Worm (Caenorhabditis elegans) whole organism, L4 larva: ENCODE measurements around the gene csb-1.

ENCODE experiments used
- D1046.2 ChIP-seq: fragments of 200-800 bp; sonication (Bioruptor generic); IDR thresholded peaks from 2 replicates; pipeline ENCODE4 v1.3.6; 2022; ENCODE audit warnings: missing genetic modification characterization, missing compliant biosample characterization
- F26F4.8 ChIP-seq: fragments of 200-800 bp; sonication (Bioruptor generic); conservative IDR thresholded peaks from 2 replicates; pipeline ENCODE4 v1.3.6; 2022; ENCODE audit warnings: missing genetic modification characterization, missing compliant biosample characterization
- F37D6.2 ChIP-seq: sonication (generic microtip); optimal IDR thresholded peaks from 2 replicates; lab custom pipeline; 2016; ENCODE audit warnings: mild to moderate bottlenecking, missing genetic modification characterization, missing compliant biosample characterization
- F44E2.7 ChIP-seq: fragments of 200-800 bp; sonication (Bioruptor generic); IDR thresholded peaks from 2 replicates; pipeline ENCODE4 v2.1.2; 2022; ENCODE audit warnings: missing genetic modification characterization, missing compliant biosample characterization
- F49E8.2 ChIP-seq: sonication (generic microtip); optimal IDR thresholded peaks from 2 replicates; lab custom pipeline; 2016; ENCODE audit warnings: missing compliant biosample characterization, mild to moderate bottlenecking, missing genetic modification characterization, borderline replicate concordance
- R02D3.7 ChIP-seq: fragments of 150-350 bp; sonication (generic microtip); optimal IDR thresholded peaks from 3 replicates; lab custom pipeline; 2014; ENCODE audit warnings: missing biosample characterization, missing genetic modification characterization
- T26A8.4 ChIP-seq: fragments of 200-800 bp; sonication (Bioruptor generic); IDR thresholded peaks from 2 replicates; pipeline ENCODE4 v1.3.6; 2022; ENCODE audit warnings: missing genetic modification characterization, missing compliant biosample characterization
- Y75B8A.6 ChIP-seq: fragments of 200-800 bp; sonication (Bioruptor generic); IDR thresholded peaks from 2 replicates; pipeline ENCODE4 v1.3.6; 2022; ENCODE audit warnings: missing genetic modification reagents, missing genetic modification characterization, missing compliant biosample characterization
- ZK337.2 ChIP-seq: fragments of 200-800 bp; sonication (Bioruptor generic); IDR thresholded peaks from 2 replicates; pipeline ENCODE4 v1.3.6; 2022; ENCODE audit warnings: missing genetic modification reagents, missing genetic modification characterization, missing compliant biosample characterization
- aha-1 ChIP-seq: fragments of 150-350 bp; peaks from one replicate; lab custom pipeline; 2014; ENCODE audit warnings: missing biosample characterization, missing genetic modification characterization
- aly-2 ChIP-seq: sonication (generic microtip); optimal IDR thresholded peaks from 2 replicates; lab custom pipeline; 2018; ENCODE audit warnings: missing biosample characterization, missing genetic modification characterization
- arid-1 ChIP-seq: fragments of 200-800 bp; sonication (Bioruptor generic); conservative IDR thresholded peaks from 2 replicates; pipeline ENCODE4 v1.3.6; 2022; ENCODE audit warnings: missing genetic modification reagents, missing genetic modification characterization, missing compliant biosample characterization
- ceh-44 ChIP-seq: fragments of 200-800 bp; sonication (Bioruptor generic); IDR thresholded peaks from 2 replicates; pipeline ENCODE4 v1.3.6; 2022; ENCODE audit warnings: missing genetic modification reagents, missing genetic modification characterization, missing compliant biosample characterization
- ceh-62 ChIP-seq: sonication (generic microtip); optimal IDR thresholded peaks from 2 replicates; lab custom pipeline; 2017; ENCODE audit warnings: missing biosample characterization, missing genetic modification characterization
- ceh-82 ChIP-seq: sonication (generic microtip); optimal IDR thresholded peaks from 2 replicates; lab custom pipeline; 2017; ENCODE audit warnings: missing biosample characterization, missing genetic modification characterization
- daf-16 ChIP-seq, 3 experiments: sonication (generic microtip); optimal IDR thresholded peaks; 2 replicates each; lab custom pipeline; 2016 to 2017; ENCODE audit warnings: missing genetic modification characterization in 3 of 3, missing genetic modification reagents in 3 of 3, mild to moderate bottlenecking in 2 of 3, missing compliant biosample characterization in 2 of 3, missing biosample characterization in 1 of 3, moderate library complexity in 1 of 3
- daf-8 ChIP-seq: fragments of 200-800 bp; sonication (Bioruptor generic); IDR thresholded peaks from 2 replicates; pipeline ENCODE4 v1.3.6; 2022; ENCODE audit warnings: missing genetic modification characterization, missing compliant biosample characterization
- dmd-9 ChIP-seq: fragments of 200-800 bp; sonication (Bioruptor generic); IDR thresholded peaks from 2 replicates; pipeline ENCODE4 v1.3.6; 2022; ENCODE audit warnings: missing genetic modification reagents, missing genetic modification characterization, missing compliant biosample characterization
- dpl-1 ChIP-seq: fragments of 150-350 bp; optimal IDR thresholded peaks from 2 replicates; lab custom pipeline; 2014; ENCODE audit warnings: missing biosample characterization, missing genetic modification reagents, missing genetic modification characterization
- duxl-1 ChIP-seq: sonication (generic microtip); optimal IDR thresholded peaks from 2 replicates; lab custom pipeline; 2016; ENCODE audit warnings: mild to moderate bottlenecking, missing genetic modification characterization, moderate library complexity, missing compliant biosample characterization; ENCODE audit not compliant: poor library complexity
- dve-1 ChIP-seq: sonication (generic microtip); optimal IDR thresholded peaks from 2 replicates; lab custom pipeline; 2017; ENCODE audit warnings: antibody characterized with exemption, mild to moderate bottlenecking, missing genetic modification characterization, missing compliant biosample characterization; ENCODE audit not compliant: insufficient read depth
- egl-27 ChIP-seq: sonication (generic microtip); optimal IDR thresholded peaks from 3 replicates; lab custom pipeline; 2017; ENCODE audit warnings: missing biosample characterization, missing genetic modification reagents, missing genetic modification characterization
- fkh-10 ChIP-seq: fragments of 150-350 bp; optimal IDR thresholded peaks from 2 replicates; lab custom pipeline; 2014; ENCODE audit warnings: missing biosample characterization, missing genetic modification reagents, missing genetic modification characterization
- gei-8 ChIP-seq: fragments of 200-800 bp; sonication (Bioruptor generic); optimal IDR thresholded peaks from 2 replicates; lab custom pipeline; 2018; ENCODE audit warnings: mild to moderate bottlenecking, missing genetic modification characterization, missing compliant biosample characterization
- hif-1 ChIP-seq, 2 experiments: sonication (generic microtip); optimal IDR thresholded peaks; 2 replicates each; lab custom pipeline; 2016 to 2017; ENCODE audit warnings: missing compliant biosample characterization in 2 of 2, missing genetic modification characterization in 2 of 2, missing genetic modification reagents in 2 of 2, missing genotype in 2 of 2, mild to moderate bottlenecking in 1 of 2
- jun-1 ChIP-seq: fragments of 150-350 bp; optimal IDR thresholded peaks from 2 replicates; lab custom pipeline; 2014; ENCODE audit warnings: missing biosample characterization, missing genetic modification reagents, missing genetic modification characterization
- lin-15B ChIP-seq: fragments of 150-350 bp; sonication (generic microtip); optimal IDR thresholded peaks from 3 replicates; lab custom pipeline; 2014; ENCODE audit warnings: missing biosample characterization, missing genetic modification characterization
- lin-29 ChIP-seq: fragments of 200-800 bp; sonication (Bioruptor generic); IDR thresholded peaks from 2 replicates; pipeline ENCODE4 v1.3.6; 2022; ENCODE audit warnings: missing genetic modification reagents, missing genetic modification characterization, missing compliant biosample characterization
- lin-38 ChIP-seq: fragments of 200-800 bp; sonication (Bioruptor generic); IDR thresholded peaks from 2 replicates; pipeline ENCODE4 v1.3.6; 2022; ENCODE audit warnings: missing genetic modification reagents, missing genetic modification characterization, missing compliant biosample characterization
- lin-39 ChIP-seq: fragments of 150-350 bp; optimal IDR thresholded peaks from 2 replicates; lab custom pipeline; 2014; ENCODE audit warnings: missing biosample characterization, missing genetic modification reagents, missing genetic modification characterization
- madf-9 ChIP-seq: fragments of 200-800 bp; sonication (Bioruptor generic); conservative IDR thresholded peaks from 2 replicates; pipeline ENCODE4 v1.3.6; 2022; ENCODE audit warnings: missing genetic modification reagents, missing genetic modification characterization, missing compliant biosample characterization
- mep-1 ChIP-seq: fragments of 150-350 bp; sonication (generic microtip); optimal IDR thresholded peaks from 3 replicates; lab custom pipeline; 2014; ENCODE audit warnings: missing biosample characterization, missing genetic modification characterization
- mes-2 ChIP-seq: sonication (generic microtip); optimal IDR thresholded peaks from 2 replicates; lab custom pipeline; 2016; ENCODE audit warnings: missing genotype, mild to moderate bottlenecking, missing genetic modification characterization, missing compliant biosample characterization; ENCODE audit not compliant: poor library complexity, severe bottlenecking
- nhr-10 ChIP-seq: fragments of 150-350 bp; optimal IDR thresholded peaks from 2 replicates; lab custom pipeline; 2014; ENCODE audit warnings: missing biosample characterization, missing genetic modification characterization
- nhr-237 ChIP-seq: sonication (generic microtip); optimal IDR thresholded peaks from 2 replicates; lab custom pipeline; 2017; ENCODE audit warnings: missing biosample characterization, missing genetic modification characterization
- nhr-28 ChIP-seq: fragments of 150-350 bp; optimal IDR thresholded peaks from 2 replicates; lab custom pipeline; 2014; ENCODE audit warnings: missing biosample characterization, missing genetic modification characterization
- nhr-41 ChIP-seq: fragments of 200-800 bp; sonication (Bioruptor generic); IDR thresholded peaks from 2 replicates; pipeline ENCODE4 v1.3.6; 2022; ENCODE audit warnings: missing genetic modification reagents, missing genetic modification characterization, missing compliant biosample characterization
- nhr-42 ChIP-seq: fragments of 200-800 bp; sonication (Bioruptor generic); IDR thresholded peaks from 2 replicates; pipeline ENCODE4 v1.3.6; 2022; ENCODE audit warnings: missing genetic modification characterization, missing compliant biosample characterization
- nhr-48 ChIP-seq: sonication (generic microtip); optimal IDR thresholded peaks from 2 replicates; lab custom pipeline; 2016; ENCODE audit warnings: mild to moderate bottlenecking, missing genetic modification characterization, missing compliant biosample characterization
- nhr-77 ChIP-seq: fragments of 150-350 bp; optimal IDR thresholded peaks from 2 replicates; lab custom pipeline; 2014; ENCODE audit warnings: missing biosample characterization, missing genetic modification characterization
- pha-4 ChIP-seq, 2 experiments: fragments of 150-350 bp in 1 of 2; fragments of 200-800 bp in 1 of 2; sonication (Bioruptor generic) in 1 of 2; IDR thresholded peaks in 1 of 2; optimal IDR thresholded peaks in 1 of 2; 2 replicates each; pipeline versions ENCODE4 v1.3.6 to Lab custom; 2014 to 2022; ENCODE audit warnings: missing genetic modification characterization in 2 of 2, missing genetic modification reagents in 2 of 2, missing biosample characterization in 1 of 2, missing compliant biosample characterization in 1 of 2
- pqm-1 ChIP-seq: sonication (generic microtip); optimal IDR thresholded peaks from 2 replicates; lab custom pipeline; 2017; ENCODE audit warnings: missing biosample characterization, missing genetic modification characterization
- saeg-2 ChIP-seq: fragments of 200-800 bp; sonication (Bioruptor generic); IDR thresholded peaks from 2 replicates; pipeline ENCODE4 v1.3.6; 2022; ENCODE audit warnings: missing genetic modification reagents, missing genetic modification characterization, missing compliant biosample characterization
- skn-1 ChIP-seq: fragments of 150-350 bp; optimal IDR thresholded peaks from 2 replicates; lab custom pipeline; 2014; ENCODE audit warnings: missing biosample characterization, missing genetic modification characterization
- spr-1 ChIP-seq: sonication (generic microtip); optimal IDR thresholded peaks from 2 replicates; lab custom pipeline; 2016; ENCODE audit warnings: mild to moderate bottlenecking, missing genetic modification characterization, missing compliant biosample characterization
- tag-97 ChIP-seq: fragments of 200-800 bp; sonication (Bioruptor generic); IDR thresholded peaks from 2 replicates; pipeline ENCODE4 v1.3.6; 2022; ENCODE audit warnings: missing genetic modification characterization, missing compliant biosample characterization
- unc-62 ChIP-seq, 3 experiments: fragments of 150-350 bp in 1 of 3; sonication (generic microtip); optimal IDR thresholded peaks in 2 of 3; peaks in 1 of 3; 1 replicate in 1 of 3; 2 replicates in 2 of 3; lab custom pipeline; 2014 to 2017; ENCODE audit warnings: missing biosample characterization in 3 of 3, missing genetic modification characterization in 3 of 3, missing genetic modification reagents in 3 of 3, missing genotype in 1 of 3
- vab-7 ChIP-seq: fragments of 200-800 bp; sonication (Bioruptor generic); IDR thresholded peaks from 2 replicates; pipeline ENCODE4 v1.3.6; 2022; ENCODE audit warnings: missing genetic modification reagents, missing genetic modification characterization, missing compliant biosample characterization
- ztf-11 ChIP-seq: fragments of 150-350 bp; optimal IDR thresholded peaks from 2 replicates; lab custom pipeline; 2014; ENCODE audit warnings: missing biosample characterization, missing genetic modification characterization

Gene csb-1

DNA sequence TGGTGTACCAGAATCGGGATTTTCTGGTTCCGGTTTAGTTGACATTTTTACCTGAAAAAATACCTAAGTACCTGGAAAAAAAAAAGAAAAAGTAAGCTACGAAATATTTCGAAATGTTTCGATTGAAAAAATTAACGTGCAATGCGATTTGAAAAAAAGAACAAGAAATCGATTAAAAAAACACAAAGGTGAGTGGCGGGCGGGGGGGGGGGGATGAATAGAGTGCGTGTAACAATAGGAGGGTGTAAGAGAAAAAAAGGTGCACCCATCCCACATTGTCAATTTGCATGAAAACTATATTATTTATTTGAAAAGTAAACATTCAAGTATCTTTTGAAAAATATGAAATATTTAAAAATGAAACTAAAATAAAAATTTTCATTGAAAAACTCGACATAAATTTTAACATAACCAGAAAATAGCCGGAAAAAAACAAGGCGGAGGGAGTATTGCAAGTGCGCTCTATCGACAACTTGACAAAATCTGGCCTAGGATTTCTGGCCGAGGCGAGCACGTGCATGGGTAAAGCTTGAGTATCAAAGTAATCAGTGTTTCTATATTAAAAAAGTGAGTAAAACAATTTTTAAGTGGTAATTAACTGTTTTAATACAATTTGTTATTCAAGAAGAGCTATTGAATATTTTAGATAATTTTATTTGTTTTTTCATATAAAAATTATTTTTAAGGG is at the start of gene csb-1, which contains the start of gene F53H4.4 (continued):
- TF ChIP-seq nhr-28 (peak; percentile 71), egl-27 (no peak), vab-7 (GFP tag; lab: Robert Waterston, UW) (peak; percentile 15; the same call in 1 of the 2 replicates), Y75B8A.6 (GFP tag; lab: Robert Waterston, UW) (no peak), arid-1 (no peak), nhr-77 (tag; lab: Kevin White, UChicago) (peak; percentile 85), dve-1 (tag; lab: Kevin White, UChicago) (peak; percentile 87), daf-8 (GFP tag; lab: Robert Waterston, UW) (no peak), D1046.2 (GFP tag; lab: Robert Waterston, UW) (no peak), nhr-42 (GFP tag; lab: Robert Waterston, UW) (no peak), pqm-1 (tag; lab: Kevin White, UChicago) (peak; percentile 50), fkh-10 (GFP tag; lab: Kevin White, UChicago) (no peak), nhr-41 (GFP tag; lab: Robert Waterston, UW) (no peak), lin-39 (tag; lab: Kevin White, UChicago) (no peak), lin-38 (GFP tag; lab: Robert Waterston, UW) (peak; percentile 96), aha-1 (tag; lab: Kevin White, UChicago) (peak; percentile 89), ceh-82 (tag; lab: Kevin White, UChicago) (no peak), spr-1 (peak; percentile 10), nhr-237 (tag; lab: Kevin White, UChicago) (no peak), unc-62 (GFP tag; optimal IDR thresholded peaks at IDR 0.05 in 1 of 2; lab: Kevin White, UChicago) (no peak), unc-62 (tag; optimal IDR thresholded peaks at IDR 0.05; lab: Kevin White, UChicago) (no peak), mep-1 (tag; lab: Kevin White, UChicago) (peak; percentile 91), dpl-1 (GFP tag; lab: Kevin White, UChicago) (peak; percentile 71), aly-2 (tag; lab: Kevin White, UChicago) (no peak), saeg-2 (GFP tag; lab: Robert Waterston, UW) (no peak), hif-1 (tag; optimal IDR thresholded peaks at IDR 0.05; lab: Kevin White, UChicago) (peak in 1 of 2 experiments; percentile 79), R02D3.7 (no peak), F26F4.8 (GFP tag; lab: Robert Waterston, UW) (no peak), jun-1 (no peak), madf-9 (no peak), nhr-48 (tag; lab: Kevin White, UChicago) (peak; percentile 10), F49E8.2 (tag; lab: Kevin White, UChicago) (no peak), tag-97 (no peak), F44E2.7 (GFP tag; lab: Robert Waterston, UW) (no peak), pha-4 (GFP tag; IDR thresholded peaks at IDR 0.05; lab: Robert Waterston, UW) (no peak), pha-4 (tag; optimal IDR thresholded peaks at IDR 0.05; lab: Kevin White, UChicago) (peak; percentile 48), daf-16 (GFP tag; optimal IDR thresholded peaks at IDR 0.05; lab: Kevin White, UChicago) (no peak), daf-16 (tag; optimal IDR thresholded peaks at IDR 0.05; lab: Kevin White, UChicago) (no peak), nhr-10 (tag; lab: Kevin White, UChicago) (no peak), duxl-1 (tag; lab: Kevin White, UChicago) (no peak), ZK337.2 (GFP tag; lab: Robert Waterston, UW) (no peak), dmd-9 (0 out of 2 replicates have a peak, but pooled peaks have one; percentile 28), F37D6.2 (tag; lab: Kevin White, UChicago) (peak; percentile 28), mes-2 (tag; lab: Kevin White, UChicago) (peak; percentile 91), ztf-11 (tag; lab: Kevin White, UChicago) (no peak), ceh-44 (GFP tag; lab: Robert Waterston, UW) (no peak), skn-1 (tag; lab: Kevin White, UChicago) (no peak), lin-29 (GFP tag; lab: Robert Waterston, UW) (no peak), lin-15B (tag; lab: Kevin White, UChicago) (no peak), ceh-62 (no peak), T26A8.4 (GFP tag; lab: Robert Waterston, UW) (no peak), gei-8 (GFP tag; lab: Kevin White, UChicago) (no peak)
